Fruit fly (Drosophila melanogaster): ENCODE data around the gene Efa6.

Efa6 gene

dm6 chr3R:22588756-22589155, 1.2 kb downstream of the Efa6 start:
- TF ChIP-seq psq (optimal IDR thresholded peaks at IDR 0.05) (no peak), ttk (optimal IDR thresholded peaks at IDR 0.05) (no peak), Sin3A (optimal IDR thresholded peaks at IDR 0.05) (no peak), Myc (optimal IDR thresholded peaks at IDR 0.05) (no peak), h (optimal IDR thresholded peaks at IDR 0.05) (no peak), insv (optimal IDR thresholded peaks at IDR 0.05) (no peak)

dm6 chr3R:22589311-22589710, 1.8 kb downstream of the Efa6 start:
- TF ChIP-seq insv (optimal IDR thresholded peaks at IDR 0.05) (no peak), Sin3A (optimal IDR thresholded peaks at IDR 0.05) (no peak), ttk (optimal IDR thresholded peaks at IDR 0.05) (no peak), psq (optimal IDR thresholded peaks at IDR 0.05) (no peak), h (optimal IDR thresholded peaks at IDR 0.05) (no peak), Myc (optimal IDR thresholded peaks at IDR 0.05) (no peak)

dm6 chr3R:22590668-22591275, 3.2 kb downstream of the Efa6 start:
- TF ChIP-seq h (optimal IDR thresholded peaks at IDR 0.05) (no peak), Sin3A (optimal IDR thresholded peaks at IDR 0.05) (no peak), ttk (optimal IDR thresholded peaks at IDR 0.05) (no peak)

- no peak for TF ChIP-seq psq (optimal IDR thresholded peaks at IDR 0.05)
- no peak for TF ChIP-seq insv (optimal IDR thresholded peaks at IDR 0.05)
- no peak for TF ChIP-seq Sin3A (optimal IDR thresholded peaks at IDR 0.05)
- no peak for TF ChIP-seq Myc (optimal IDR thresholded peaks at IDR 0.05)
- no peak for TF ChIP-seq ttk (optimal IDR thresholded peaks at IDR 0.05)
- no peak for TF ChIP-seq h (optimal IDR thresholded peaks at IDR 0.05)
Observed at dm6 chr3R:22594257-22594656, 6.7 kb downstream of the Efa6 start.

- TF ChIP-seq insv (optimal IDR thresholded peaks at IDR 0.05), result no peak
- TF ChIP-seq ttk (optimal IDR thresholded peaks at IDR 0.05), result no peak
- no peak for TF ChIP-seq Sin3A (optimal IDR thresholded peaks at IDR 0.05)
- TF ChIP-seq h (optimal IDR thresholded peaks at IDR 0.05), result no peak
- no peak for TF ChIP-seq psq (optimal IDR thresholded peaks at IDR 0.05)
- no peak for TF ChIP-seq Myc (optimal IDR thresholded peaks at IDR 0.05)
Observed at dm6 chr3R:22595293-22595868, 7.8 kb downstream of the Efa6 start.

- no peak for TF ChIP-seq psq (optimal IDR thresholded peaks at IDR 0.05)
- no peak for TF ChIP-seq ttk (optimal IDR thresholded peaks at IDR 0.05)
- TF ChIP-seq Myc (optimal IDR thresholded peaks at IDR 0.05), result no peak
- TF ChIP-seq h (optimal IDR thresholded peaks at IDR 0.05), result no peak
- TF ChIP-seq insv (optimal IDR thresholded peaks at IDR 0.05), result no peak
Observed at dm6 chr3R:22596450-22596849, 8.9 kb downstream of the Efa6 start.

- no peak for TF ChIP-seq Sin3A (optimal IDR thresholded peaks at IDR 0.05)
- no peak for TF ChIP-seq Myc (optimal IDR thresholded peaks at IDR 0.05)
- no peak for TF ChIP-seq h (optimal IDR thresholded peaks at IDR 0.05)
- no peak for TF ChIP-seq psq (optimal IDR thresholded peaks at IDR 0.05)
- TF ChIP-seq ttk (optimal IDR thresholded peaks at IDR 0.05), result no peak
- TF ChIP-seq insv (optimal IDR thresholded peaks at IDR 0.05), result no peak
Observed at dm6 chr3R:22597344-22597954, 9.9 kb downstream of the Efa6 start.

dm6 chr3R:22598759-22599158, 11.2 kb downstream of the Efa6 start:
- no peak for TF ChIP-seq h (optimal IDR thresholded peaks at IDR 0.05)
- no peak for TF ChIP-seq ttk (optimal IDR thresholded peaks at IDR 0.05)
- no peak for TF ChIP-seq Myc (optimal IDR thresholded peaks at IDR 0.05)
- TF ChIP-seq insv (optimal IDR thresholded peaks at IDR 0.05), result no peak
- TF ChIP-seq psq (optimal IDR thresholded peaks at IDR 0.05), result no peak
- no peak for TF ChIP-seq Sin3A (optimal IDR thresholded peaks at IDR 0.05)

dm6 chr3R:22602783-22603182, 15.2 kb downstream of the Efa6 start:
- TF ChIP-seq h (optimal IDR thresholded peaks at IDR 0.05) (no peak), Sin3A (optimal IDR thresholded peaks at IDR 0.05) (no peak), insv (optimal IDR thresholded peaks at IDR 0.05) (no peak), Myc (optimal IDR thresholded peaks at IDR 0.05) (no peak)

dm6 chr3R:22609185-22609584, 21.6 kb downstream of the Efa6 start, which contains the start of gene CG13843:
CG13843 (plus strand) TSS chr3R:22609485.
- no peak for TF ChIP-seq ttk (optimal IDR thresholded peaks at IDR 0.05)
- TF ChIP-seq Sin3A (optimal IDR thresholded peaks at IDR 0.05), result no peak
- TF ChIP-seq psq (optimal IDR thresholded peaks at IDR 0.05), result no peak
- no peak for TF ChIP-seq insv (optimal IDR thresholded peaks at IDR 0.05)
- TF ChIP-seq h (optimal IDR thresholded peaks at IDR 0.05), result no peak
- TF ChIP-seq Myc (optimal IDR thresholded peaks at IDR 0.05), result no peak

- no peak for TF ChIP-seq ttk (optimal IDR thresholded peaks at IDR 0.05)
- TF ChIP-seq Sin3A (optimal IDR thresholded peaks at IDR 0.05), result no peak
- no peak for TF ChIP-seq insv (optimal IDR thresholded peaks at IDR 0.05)
- TF ChIP-seq h (optimal IDR thresholded peaks at IDR 0.05), result no peak
Observed at dm6 chr3R:22613448-22613847, 25.9 kb downstream of the Efa6 start, which contains the start of the genes CG31156 and mRRF2. CG31156 (minus strand) TSS chr3R:22613656. mRRF2 (plus strand) TSS chr3R:22613686.

- no peak for TF ChIP-seq Myc (optimal IDR thresholded peaks at IDR 0.05)
- no peak for TF ChIP-seq ttk (optimal IDR thresholded peaks at IDR 0.05)
- no peak for TF ChIP-seq psq (optimal IDR thresholded peaks at IDR 0.05)
- TF ChIP-seq h (optimal IDR thresholded peaks at IDR 0.05), result no peak
- no peak for TF ChIP-seq insv (optimal IDR thresholded peaks at IDR 0.05)
- no peak for TF ChIP-seq Sin3A (optimal IDR thresholded peaks at IDR 0.05)
Observed at dm6 chr3R:22616211-22616610, 28.7 kb downstream of the Efa6 start, which contains the start of gene CG31161. CG31161 (plus strand) TSS chr3R:22616511.

All from Kc167 (cell line).